Fruit fly (Drosophila melanogaster) whole organism, embryonic: ENCODE measurements around the gene iav.

Experiments used
- Asciz ChIP-seq: fragments of 200-800 bp; sonication (Bioruptor generic); optimal IDR thresholded peaks from 2 replicates; lab custom pipeline; 2017; ENCODE audit warnings: missing biosample characterization, mild to moderate bottlenecking, missing genetic modification characterization, missing genetic modification reagents
- Blimp-1 ChIP-seq: fragments of 200-800 bp; sonication (Bioruptor generic); optimal IDR thresholded peaks from 3 replicates; lab custom pipeline; 2018; ENCODE audit warnings: missing biosample characterization, missing genetic modification characterization, mild to moderate bottlenecking, moderate library complexity, missing genetic modification reagents
- CG10267 ChIP-seq: fragments of 200-800 bp; sonication (Bioruptor generic); optimal IDR thresholded peaks from 2 replicates; lab custom pipeline; 2018; ENCODE audit warnings: missing biosample characterization, mild to moderate bottlenecking, missing genetic modification characterization, moderate library complexity
- CG10274 ChIP-seq: fragments of 200-800 bp; sonication (Bioruptor generic); optimal IDR thresholded peaks from 3 replicates; lab custom pipeline; 2017; ENCODE audit warnings: missing biosample characterization, mild to moderate bottlenecking, missing genetic modification characterization
- CG11456 ChIP-seq: fragments of 200-800 bp; sonication (Bioruptor generic); IDR thresholded peaks from 3 replicates; pipeline ENCODE4 v1.3.6; 2022; ENCODE audit warnings: missing biosample characterization, missing genetic modification characterization
- CG12155 ChIP-seq: fragments of 200-800 bp; sonication (Bioruptor generic); optimal IDR thresholded peaks from 3 replicates; lab custom pipeline; 2016; ENCODE audit warnings: missing biosample characterization, missing genetic modification characterization
- CG18764 ChIP-seq: fragments of 200-800 bp; sonication (Bioruptor generic); optimal IDR thresholded peaks from 3 replicates; lab custom pipeline; 2016; ENCODE audit warnings: missing biosample characterization, missing genetic modification characterization
- CG2120 ChIP-seq: fragments of 200-800 bp; sonication (Bioruptor generic); optimal IDR thresholded peaks from 3 replicates; lab custom pipeline; 2016; ENCODE audit warnings: missing biosample characterization, missing genetic modification characterization
- CG2889 ChIP-seq: fragments of 200-800 bp; sonication (Bioruptor generic); IDR thresholded peaks from 3 replicates; pipeline ENCODE4 v1.3.6; 2022; ENCODE audit warnings: missing biosample characterization, missing genetic modification characterization
- CG3726 ChIP-seq: fragments of 200-800 bp; sonication (Bioruptor generic); IDR thresholded peaks from 3 replicates; pipeline ENCODE4, ENCODE4 v1.3.6; 2022; ENCODE audit warnings: missing biosample characterization, missing genetic modification characterization
- CG4424 ChIP-seq: fragments of 200-800 bp; sonication (Bioruptor generic); optimal IDR thresholded peaks from 3 replicates; lab custom pipeline; 2016; ENCODE audit warnings: missing biosample characterization, missing genetic modification characterization
- CG4617 ChIP-seq: fragments of 200-800 bp; sonication (Bioruptor generic); optimal IDR thresholded peaks from 3 replicates; lab custom pipeline; 2016; ENCODE audit warnings: missing biosample characterization, missing genetic modification characterization, borderline replicate concordance
- CG4820 ChIP-seq: fragments of 200-800 bp; sonication (Bioruptor generic); optimal IDR thresholded peaks from 3 replicates; lab custom pipeline; 2016; ENCODE audit warnings: missing biosample characterization, missing genetic modification characterization
- CG6654 ChIP-seq: fragments of 200-800 bp; sonication (Bioruptor generic); optimal IDR thresholded peaks from 2 replicates; lab custom pipeline; 2017; ENCODE audit warnings: missing biosample characterization, mild to moderate bottlenecking, missing genetic modification characterization
- CG7786 ChIP-seq: fragments of 200-800 bp; sonication (Bioruptor generic); optimal IDR thresholded peaks from 2 replicates; lab custom pipeline; 2016; ENCODE audit warnings: missing biosample characterization, missing genetic modification characterization
- CG8359 ChIP-seq: fragments of 200-800 bp; sonication (Bioruptor generic); optimal IDR thresholded peaks from 2 replicates; lab custom pipeline; 2017; ENCODE audit warnings: missing biosample characterization, mild to moderate bottlenecking, missing genetic modification characterization, borderline replicate concordance
- CG8765 ChIP-seq: fragments of 200-800 bp; sonication (Bioruptor generic); IDR thresholded peaks from 2 replicates; pipeline ENCODE4 v1.3.6; 2022; ENCODE audit warnings: missing biosample characterization, missing genetic modification characterization
- CG9609 ChIP-seq: fragments of 200-800 bp; sonication (Bioruptor generic); optimal IDR thresholded peaks from 3 replicates; lab custom pipeline; 2016; ENCODE audit warnings: missing biosample characterization, missing genetic modification characterization
- CkIIα-i1 ChIP-seq: fragments of 200-800 bp; sonication (Bioruptor generic); IDR thresholded peaks from 2 replicates; pipeline ENCODE4 v1.3.6; 2022; ENCODE audit warnings: missing biosample characterization, missing genetic modification characterization
- Dip3 ChIP-seq: fragments of 200-800 bp; sonication (Bioruptor generic); optimal IDR thresholded peaks from 3 replicates; lab custom pipeline; 2016; ENCODE audit warnings: missing biosample characterization, missing genetic modification characterization
- Dref ChIP-seq: fragments of 200-800 bp; sonication (Bioruptor generic); IDR thresholded peaks from 2 replicates; pipeline ENCODE4 v1.3.6; 2022; ENCODE audit warnings: missing biosample characterization, missing genetic modification characterization
- Ets65A ChIP-seq: fragments of 200-800 bp; sonication (Bioruptor generic); peaks from one replicate; lab custom pipeline; 2016; ENCODE audit warnings: missing biosample characterization, missing genetic modification characterization
- Gsc ChIP-seq: fragments of 200-800 bp; sonication (Bioruptor generic); IDR thresholded peaks from 2 replicates; pipeline ENCODE4 v1.3.6; 2022; ENCODE audit warnings: missing biosample characterization, missing genetic modification characterization
- Gug ChIP-seq: fragments of 200-800 bp; sonication (Bioruptor generic); IDR thresholded peaks from 4 replicates; pipeline ENCODE4 v1.3.6; 2022; ENCODE audit warnings: missing biosample characterization, missing genetic modification characterization
- H2.0 ChIP-seq: fragments of 200-800 bp; sonication (Bioruptor generic); IDR thresholded peaks from 2 replicates; pipeline ENCODE4 v1.3.6; 2022; ENCODE audit warnings: missing biosample characterization, missing genetic modification characterization
- Hey ChIP-seq: fragments of 200-800 bp; sonication (Bioruptor generic); optimal IDR thresholded peaks from 3 replicates; lab custom pipeline; 2018; ENCODE audit warnings: missing biosample characterization, mild to moderate bottlenecking, missing genetic modification characterization
- Lim3 ChIP-seq: fragments of 200-800 bp; sonication (Bioruptor generic); IDR thresholded peaks from 2 replicates; pipeline ENCODE4 v1.3.6; 2022; ENCODE audit warnings: missing biosample characterization, missing genetic modification characterization
- Trl ChIP-seq, 3 experiments: fragments of >200 bp in 2 of 3; fragments of 200-800 bp in 1 of 3; sonication (Bioruptor generic) in 1 of 3; optimal IDR thresholded peaks; 2 replicates in 1 of 3; 3 replicates in 2 of 3; lab custom pipeline; 2016 to 2017; ENCODE audit warnings: missing biosample characterization in 1 of 3, missing genetic modification characterization in 1 of 3
- ase ChIP-seq: fragments of 200-800 bp; sonication (Bioruptor generic); IDR thresholded peaks from 3 replicates; pipeline ENCODE4 v1.3.6; 2022; ENCODE audit warnings: missing biosample characterization, missing genetic modification characterization
- chm ChIP-seq: fragments of 200-800 bp; sonication (Bioruptor generic); IDR thresholded peaks from 2 replicates; pipeline ENCODE4 v1.3.6; 2022; ENCODE audit warnings: missing biosample characterization, missing genetic modification characterization
- dmrt11E ChIP-seq: fragments of 200-800 bp; sonication (Bioruptor generic); optimal IDR thresholded peaks from 3 replicates; lab custom pipeline; 2018; ENCODE audit warnings: missing biosample characterization, mild to moderate bottlenecking, missing genetic modification characterization, moderate library complexity
- ewg ChIP-seq: fragments of 200-800 bp; sonication (Bioruptor generic); optimal IDR thresholded peaks from 3 replicates; lab custom pipeline; 2017; ENCODE audit warnings: mild to moderate bottlenecking, missing biosample characterization, missing genetic modification reagents, missing genetic modification characterization
- fd64A ChIP-seq: fragments of 200-800 bp; sonication (Bioruptor generic); optimal IDR thresholded peaks from 3 replicates; lab custom pipeline; 2018; ENCODE audit warnings: missing biosample characterization, mild to moderate bottlenecking, missing genetic modification characterization
- fd96Cb ChIP-seq: fragments of 200-800 bp; sonication (Bioruptor generic); optimal IDR thresholded peaks from 2 replicates; lab custom pipeline; 2018; ENCODE audit warnings: missing biosample characterization, mild to moderate bottlenecking, missing genetic modification characterization, moderate library complexity
- insv ChIP-seq, 2 experiments: fragments of 200-800 bp; sonication (Bioruptor generic); optimal IDR thresholded peaks; 3 replicates each; lab custom pipeline; 2016 to 2018; ENCODE audit warnings: missing biosample characterization in 2 of 2, missing genetic modification characterization in 2 of 2
- lab ChIP-seq: fragments of 200-800 bp; sonication (Bioruptor generic); optimal IDR thresholded peaks from 3 replicates; lab custom pipeline; 2017; ENCODE audit warnings: missing biosample characterization, missing genetic modification characterization, mild to moderate bottlenecking, moderate library complexity, missing genetic modification reagents
- maf-S ChIP-seq: fragments of 200-800 bp; sonication (Bioruptor generic); optimal IDR thresholded peaks from 2 replicates; lab custom pipeline; 2016; ENCODE audit warnings: missing biosample characterization, missing genetic modification characterization
- nmo ChIP-seq: fragments of 200-800 bp; sonication (Bioruptor generic); optimal IDR thresholded peaks from 2 replicates; lab custom pipeline; 2018; ENCODE audit warnings: missing biosample characterization, mild to moderate bottlenecking, missing genetic modification characterization, moderate library complexity
- pum ChIP-seq: fragments of 200-800 bp; sonication (Bioruptor generic); optimal IDR thresholded peaks from 2 replicates; lab custom pipeline; 2016; ENCODE audit warnings: missing biosample characterization, missing genetic modification characterization
- repo ChIP-seq: fragments of 200-800 bp; sonication (Bioruptor generic); optimal IDR thresholded peaks from 2 replicates; lab custom pipeline; 2016; ENCODE audit warnings: missing biosample characterization, missing genetic modification characterization
- rib ChIP-seq: fragments of 200-800 bp; sonication (Bioruptor generic); IDR thresholded peaks from 2 replicates; pipeline ENCODE4 v1.3.6; 2022; ENCODE audit warnings: missing biosample characterization, missing genetic modification characterization
- slbo ChIP-seq: fragments of 200-800 bp; sonication (Bioruptor generic); IDR thresholded peaks from 2 replicates; pipeline ENCODE4 v1.3.6; 2022; ENCODE audit warnings: missing biosample characterization, missing genetic modification characterization
- tna ChIP-seq: fragments of 200-800 bp; sonication (Bioruptor generic); IDR thresholded peaks from 2 replicates; pipeline ENCODE4 v1.3.6; 2022; ENCODE audit warnings: missing biosample characterization, missing genetic modification characterization; ENCODE audit not compliant: partially characterized antibody
- trh ChIP-seq: fragments of 200-800 bp; sonication (Bioruptor generic); optimal IDR thresholded peaks from 2 replicates; lab custom pipeline; 2016; ENCODE audit warnings: missing biosample characterization, missing genetic modification characterization
- vfl ChIP-seq: fragments of 200-800 bp; sonication (Bioruptor generic); optimal IDR thresholded peaks from 2 replicates; lab custom pipeline; 2016; ENCODE audit warnings: missing biosample characterization, missing genetic modification characterization

The iav gene

DNA sequence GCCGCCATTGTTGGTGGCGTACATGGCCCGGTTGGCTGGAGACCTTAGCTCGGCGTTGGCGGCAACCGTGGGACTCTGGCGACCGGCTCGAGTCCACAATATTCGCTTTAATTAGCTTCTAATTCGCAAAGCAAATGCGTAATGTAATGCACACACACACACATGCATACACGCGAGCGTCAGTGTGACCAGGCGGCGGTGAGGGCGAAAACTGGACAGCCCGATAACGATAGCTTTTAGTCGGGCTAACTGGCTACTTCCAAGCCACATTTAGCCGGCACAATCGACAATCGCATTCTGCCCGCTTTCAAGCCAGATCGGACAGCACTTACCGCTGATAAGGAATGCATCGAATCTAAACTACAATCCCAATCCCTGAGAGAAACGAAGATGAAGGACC, 6.9 kb downstream of the iav start, which contains the start of the genes Nf-YC and xit (continued):
- TF ChIP-seq repo (GFP tag; lab: Kevin White, UChicago) (no peak), Dip3 (no peak), CG2120 (GFP tag; lab: Kevin White, UChicago) (peak; percentile 54), CG6654 (GFP tag; lab: Kevin White, UChicago) (no peak), CG4820 (GFP tag; lab: Kevin White, UChicago) (no peak), CG12155 (GFP tag; lab: Kevin White, UChicago) (no peak), CG8765 (GFP tag; lab: Robert Waterston, UW) (no peak), CG11456 (no peak), CG3726 (GFP tag; lab: Robert Waterston, UW) (no peak), vfl (GFP tag; lab: Kevin White, UChicago) (no peak), Gsc (GFP tag; lab: Robert Waterston, UW) (no peak), CG18764 (GFP tag; lab: Kevin White, UChicago) (no peak), tna (GFP tag; lab: Robert Waterston, UW) (peak; percentile 54; the same call in 1 of the 2 replicates), fd96Cb (no peak), CG7786 (GFP tag; lab: Kevin White, UChicago) (no peak), maf-S (GFP tag; lab: Kevin White, UChicago) (no peak), CG10267 (tag; lab: Kevin White, UChicago) (no peak), Dref (GFP tag; lab: Robert Waterston, UW) (peak; percentile 91), H2.0 (GFP tag; lab: Robert Waterston, UW) (no peak), trh (GFP tag; lab: Kevin White, UChicago) (no peak), CG10274 (GFP tag; lab: Kevin White, UChicago) (no peak), Hey (no peak), insv (GFP tag; optimal IDR thresholded peaks at IDR 0.05; lab: Kevin White, UChicago) (peak in 1 of 2 experiments; percentile 37), CG9609 (no peak), nmo (GFP tag; lab: Kevin White, UChicago) (peak; percentile 52), Asciz (GFP tag; lab: Kevin White, UChicago) (no peak), slbo (GFP tag; lab: Robert Waterston, UW) (no peak), Gug (no peak), Lim3 (no peak), chm (GFP tag; lab: Robert Waterston, UW) (no peak), CG4617 (GFP tag; lab: Kevin White, UChicago) (peak; percentile 83), pum (GFP tag; lab: Kevin White, UChicago) (no peak), Trl (optimal IDR thresholded peaks at IDR 0.05; lab: Kevin White, UChicago) (no peak), Trl (GFP tag; optimal IDR thresholded peaks at IDR 0.05; lab: Kevin White, UChicago) (no peak), ewg (no peak), Ets65A (GFP tag; lab: Kevin White, UChicago) (no peak), Blimp-1 (GFP tag; lab: Kevin White, UChicago) (no peak), fd64A (GFP tag; lab: Kevin White, UChicago) (no peak), CkIIα-i1 (no peak), dmrt11E (tag; lab: Kevin White, UChicago) (no peak), CG8359 (GFP tag; lab: Kevin White, UChicago) (no peak), CG4424 (no peak), rib (no peak), lab (GFP tag; lab: Kevin White, UChicago) (no peak), ase (GFP tag; lab: Robert Waterston, UW) (no peak), CG2889 (GFP tag; lab: Robert Waterston, UW) (no peak)
